Worm (Caenorhabditis elegans) whole organism, late embryonic: ENCODE data around the gene C16A11.4.
A peak's percentile ranks its signal among the peaks of the same experiment; 100 is the strongest.

Experiments
- F13H6.1 ChIP-seq: sonication (generic microtip); optimal IDR thresholded peaks from 2 replicates; lab custom pipeline; 2016; ENCODE audit warnings: missing genetic modification characterization, missing compliant biosample characterization
- mec-3 ChIP-seq: sonication (generic microtip); optimal IDR thresholded peaks from 2 replicates; lab custom pipeline; 2016; ENCODE audit warnings: borderline replicate concordance, missing genetic modification characterization, missing compliant biosample characterization
- pqm-1 ChIP-seq: sonication (generic microtip); optimal IDR thresholded peaks from 2 replicates; lab custom pipeline; 2016; ENCODE audit warnings: missing genetic modification characterization, missing compliant biosample characterization
- tbx-2 ChIP-seq: sonication (generic microtip); optimal IDR thresholded peaks from 2 replicates; lab custom pipeline; 2016; ENCODE audit warnings: missing genetic modification characterization, missing compliant biosample characterization
- unc-55 ChIP-seq: sonication (generic microtip); optimal IDR thresholded peaks from 2 replicates; lab custom pipeline; 2017; ENCODE audit warnings: missing biosample characterization, missing genetic modification reagents, missing genetic modification characterization

DNA sequence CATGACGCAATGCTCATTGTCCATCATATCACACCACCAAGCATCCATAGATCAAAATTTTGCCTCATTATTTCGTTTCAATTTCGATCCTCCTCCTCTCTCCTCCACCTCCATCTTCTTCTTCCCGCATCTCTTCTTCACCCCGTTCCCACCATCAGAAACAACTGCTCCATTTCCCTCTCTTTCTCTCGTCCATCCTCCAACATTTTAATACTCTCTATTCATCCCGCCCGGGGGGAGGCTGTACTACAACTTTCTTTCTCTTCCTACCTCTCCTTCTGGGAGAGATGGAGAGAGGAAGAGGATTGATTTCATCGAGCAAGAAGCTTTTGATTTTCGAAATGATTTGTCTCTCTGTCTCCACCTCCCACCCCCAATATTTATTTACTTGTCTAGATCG is 42.9 kb upstream of the C16A11.4 start:
- TF ChIP-seq F13H6.1 (tag; lab: Kevin White, UChicago) (no peak), tbx-2 (tag; lab: Kevin White, UChicago) (peak; percentile 26), pqm-1 (no peak), unc-55 (GFP tag; lab: Kevin White, UChicago) (peak; percentile 55), mec-3 (tag; lab: Kevin White, UChicago) (no peak)
